Fruit fly (Drosophila melanogaster) whole organism, embryonic: ENCODE data around the gene 5-HT7.

Experiments used
- CG31388 ChIP-seq: fragments of 200-800 bp; sonication (Bioruptor generic); optimal IDR thresholded peaks from 2 replicates; lab custom pipeline; 2016; ENCODE audit warnings: missing biosample characterization, missing genetic modification characterization
- TFAM ChIP-seq: fragments of 200-800 bp; sonication (Bioruptor generic); optimal IDR thresholded peaks from 2 replicates; lab custom pipeline; 2017; ENCODE audit warnings: missing biosample characterization, missing genetic modification characterization, inconsistent platforms
- Xrp1 ChIP-seq: fragments of 200-800 bp; sonication (Bioruptor generic); IDR thresholded peaks from 2 replicates; pipeline ENCODE4 v1.3.6; 2022; ENCODE audit warnings: missing biosample characterization, missing genetic modification characterization
- br ChIP-seq: fragments of >200 bp; optimal IDR thresholded peaks from 2 replicates; lab custom pipeline; 2017
- jing ChIP-seq: fragments of 200-800 bp; sonication (Bioruptor generic); optimal IDR thresholded peaks from 2 replicates; lab custom pipeline; 2018; ENCODE audit warnings: missing biosample characterization, mild to moderate bottlenecking, missing genetic modification characterization
- psq ChIP-seq: fragments of 200-800 bp; sonication (Bioruptor generic); optimal IDR thresholded peaks from 2 replicates; lab custom pipeline; 2017; ENCODE audit warnings: missing biosample characterization, missing genetic modification characterization
- scrt ChIP-seq: fragments of 200-800 bp; sonication (Bioruptor generic); optimal IDR thresholded peaks from 2 replicates; lab custom pipeline; 2018; ENCODE audit warnings: missing biosample characterization, mild to moderate bottlenecking, missing genetic modification characterization, moderate library complexity
- sim ChIP-seq: fragments of 200-800 bp; sonication (Bioruptor generic); IDR thresholded peaks from 2 replicates; pipeline ENCODE4 v1.3.6; 2022; ENCODE audit warnings: missing biosample characterization, missing genetic modification characterization

DNA sequence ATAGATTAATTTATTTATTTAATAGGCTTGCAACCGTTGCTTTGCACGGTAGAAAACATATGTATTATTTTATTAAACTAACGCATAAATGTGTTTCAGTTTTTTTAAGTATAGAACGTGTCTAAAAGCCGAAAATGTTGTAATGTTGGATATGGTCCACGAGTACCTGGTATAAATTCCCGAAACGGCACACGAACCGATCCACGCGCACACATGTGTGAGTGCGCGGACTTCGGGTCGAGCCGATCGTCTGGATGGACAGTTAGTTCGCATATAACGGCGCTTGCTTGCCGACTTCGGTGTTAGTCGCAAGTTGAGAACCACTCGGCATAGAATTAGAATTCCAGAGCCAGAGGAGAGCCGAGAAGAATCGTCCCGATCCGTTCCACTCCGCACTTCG lies 32.0 kb upstream of the 5-HT7 start, which contains the start of gene Alp4:
- TF ChIP-seq psq (GFP tag; lab: Kevin White, UChicago) (no peak), CG31388 (GFP tag; lab: Kevin White, UChicago) (no peak), Xrp1 (GFP tag; lab: Robert Waterston, UW) (no peak), sim (GFP tag; lab: Robert Waterston, UW) (no peak), jing (GFP tag; lab: Kevin White, UChicago) (no peak), br (lab: Kevin White, UChicago) (no peak), TFAM (GFP tag; lab: Kevin White, UChicago) (no peak), scrt (GFP tag; lab: Kevin White, UChicago) (no peak)
